Worm (Caenorhabditis elegans): Measurements from ENCODE around the gene str-180.

Gene str-180

DNA sequence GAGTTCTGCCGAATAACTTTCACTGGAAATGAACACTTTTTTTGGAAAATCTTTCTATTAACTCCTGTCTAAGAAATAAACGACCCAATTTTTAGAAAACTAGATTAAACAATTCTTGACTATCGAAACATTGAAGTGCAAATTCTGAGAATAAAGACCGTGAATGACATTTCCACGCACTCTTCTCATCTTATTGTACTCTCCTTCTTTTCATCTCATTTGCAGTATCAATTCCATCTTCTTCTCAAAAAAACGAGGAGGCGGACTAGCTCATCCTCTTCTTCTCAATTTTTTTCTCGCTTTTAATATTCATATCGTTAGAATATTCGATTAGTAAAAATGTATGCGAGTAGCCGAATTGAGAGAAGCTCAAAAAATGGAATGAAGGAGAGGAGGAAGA, 7.0 kb downstream of the str-180 start:
- no peak for TF ChIP-seq blmp-1 (tag; optimal IDR thresholded peaks at IDR 0.05; ENCODE audit: insufficient read depth)
- TF ChIP-seq ceh-82 (tag; optimal IDR thresholded peaks at IDR 0.05), result no peak
- peak in 1 of 2 experiments; percentile 21 for TF ChIP-seq lsy-2 (tag; optimal IDR thresholded peaks at IDR 0.05)
- no peak for TF ChIP-seq snpc-4 (tag; optimal IDR thresholded peaks at IDR 0.05)
- TF ChIP-seq mdl-1 (tag; optimal IDR thresholded peaks at IDR 0.05), result no peak
- peak; percentile 19 for TF ChIP-seq sma-9 (GFP tag; optimal IDR thresholded peaks at IDR 0.05)
- TF ChIP-seq sma-9 (tag; optimal IDR thresholded peaks at IDR 0.05), result no peak
- TF ChIP-seq nhr-237 (tag; optimal IDR thresholded peaks at IDR 0.05), result no peak
- peak; percentile 39 for TF ChIP-seq unc-55 (GFP tag; optimal IDR thresholded peaks at IDR 0.05)
- TF ChIP-seq ceh-16 (tag; optimal IDR thresholded peaks at IDR 0.05), result no peak
- TF ChIP-seq F13H6.1 (tag; optimal IDR thresholded peaks at IDR 0.05), result peak; percentile 15
- TF ChIP-seq C34F6.9 (tag; optimal IDR thresholded peaks at IDR 0.05), result peak; percentile 49
- no peak for TF ChIP-seq unc-62 (GFP tag; optimal IDR thresholded peaks at IDR 0.05)
- peak; percentile 3 for TF ChIP-seq crh-2 (tag; optimal IDR thresholded peaks at IDR 0.05)

DNA sequence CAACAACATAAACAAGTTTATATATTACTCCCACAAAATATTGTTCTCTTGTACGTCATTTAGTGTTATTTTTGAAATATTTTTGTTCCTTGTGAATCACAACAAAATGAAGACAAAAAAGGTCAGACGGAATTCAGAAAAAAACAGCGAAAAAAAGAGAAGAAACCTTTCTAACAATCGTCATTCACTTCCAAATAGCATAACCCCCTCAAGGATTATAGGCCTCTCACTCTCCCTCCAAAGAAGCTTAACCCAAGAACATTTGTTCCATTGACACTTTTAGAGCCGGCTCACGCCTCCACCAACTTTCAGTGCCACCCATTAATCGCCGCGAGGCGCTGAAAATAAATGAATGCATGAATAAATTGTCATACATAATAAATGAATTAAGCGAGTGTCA, 9.1 kb downstream of the str-180 start:
- TF ChIP-seq fos-1 (tag; optimal IDR thresholded peaks at IDR 0.05) (no peak), unc-55 (GFP tag; optimal IDR thresholded peaks at IDR 0.05) (peak; percentile 51)

DNA sequence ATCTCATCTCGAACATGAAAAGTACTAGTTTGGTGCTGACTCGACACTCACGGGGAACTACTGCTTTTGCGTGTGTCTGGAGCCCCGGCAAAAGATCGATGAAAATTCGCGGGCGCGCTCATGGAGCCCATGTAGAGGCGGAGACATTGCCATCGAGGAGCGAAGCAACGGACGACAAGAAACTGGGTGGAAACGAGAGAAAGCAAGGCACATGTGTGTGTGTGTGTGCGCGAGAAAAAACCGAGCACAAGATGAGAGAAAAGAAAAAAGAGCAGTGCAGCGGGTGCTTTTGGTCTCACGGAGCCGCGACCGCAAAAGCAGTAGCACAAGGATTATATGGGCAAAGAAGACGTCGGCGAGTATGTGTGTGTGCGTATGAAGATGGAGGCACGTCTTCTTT, 9.9 kb downstream of the str-180 start:
- no peak for TF ChIP-seq ZK546.5 (tag; optimal IDR thresholded peaks at IDR 0.05)
- TF ChIP-seq gmeb-1 (tag; optimal IDR thresholded peaks at IDR 0.05), result no peak
- TF ChIP-seq nhr-10 (tag; optimal IDR thresholded peaks at IDR 0.05), result no peak
- no peak for TF ChIP-seq peb-1 (tag; optimal IDR thresholded peaks at IDR 0.05)
- no peak for TF ChIP-seq elt-1 (tag; optimal IDR thresholded peaks at IDR 0.05)
- peak; percentile 52 for TF ChIP-seq C34F6.9 (tag; optimal IDR thresholded peaks at IDR 0.05)
- no peak for TF ChIP-seq nhr-11 (tag; optimal IDR thresholded peaks at IDR 0.05)
- TF ChIP-seq aly-2 (tag; optimal IDR thresholded peaks at IDR 0.05), result no peak
- TF ChIP-seq nhr-237 (tag; optimal IDR thresholded peaks at IDR 0.05), result no peak
- TF ChIP-seq unc-62 (GFP tag; optimal IDR thresholded peaks at IDR 0.05), result no peak
- no peak for TF ChIP-seq ama-1 (optimal IDR thresholded peaks at IDR 0.05)
- TF ChIP-seq F13H6.1 (tag; optimal IDR thresholded peaks at IDR 0.05), result peak; percentile 46
- no peak for TF ChIP-seq mab-5 (tag; optimal IDR thresholded peaks at IDR 0.05)
- no peak for TF ChIP-seq ztf-4 (tag; optimal IDR thresholded peaks at IDR 0.05)
- TF ChIP-seq fos-1 (tag; optimal IDR thresholded peaks at IDR 0.05), result peak; percentile 38
- TF ChIP-seq unc-39 (tag; optimal IDR thresholded peaks at IDR 0.05), result no peak
- TF ChIP-seq ztf-11 (tag; optimal IDR thresholded peaks at IDR 0.05), result no peak
- peak; percentile 9 for TF ChIP-seq lin-13 (GFP tag; optimal IDR thresholded peaks at IDR 0.05)
- no peak for TF ChIP-seq skn-1 (tag; optimal IDR thresholded peaks at IDR 0.05)
- TF ChIP-seq R02D3.7 (tag; optimal IDR thresholded peaks at IDR 0.05), result no peak
- peak in 1 of 2 experiments; percentile 57 for TF ChIP-seq mdl-1 (tag; optimal IDR thresholded peaks at IDR 0.05)
- peak; percentile 14 for TF ChIP-seq sma-9 (GFP tag; optimal IDR thresholded peaks at IDR 0.05)
- TF ChIP-seq sma-9 (tag; optimal IDR thresholded peaks at IDR 0.05), result no peak
- TF ChIP-seq nhr-77 (tag; optimal IDR thresholded peaks at IDR 0.05), result no peak
- TF ChIP-seq lsy-2 (tag; optimal IDR thresholded peaks at IDR 0.05), result peak in 1 of 2 experiments; percentile 43
- no peak for TF ChIP-seq ztf-1 (GFP tag; conservative IDR thresholded peaks at IDR 0.05)
- TF ChIP-seq lin-39 (tag; optimal IDR thresholded peaks at IDR 0.05), result no peak
- TF ChIP-seq mbf-1 (tag; optimal IDR thresholded peaks at IDR 0.05), result no peak
- TF ChIP-seq unc-55 (GFP tag; optimal IDR thresholded peaks at IDR 0.05), result peak; percentile 68
- no peak for TF ChIP-seq nhr-23 (tag; optimal IDR thresholded peaks at IDR 0.05)
- no peak for TF ChIP-seq sma-3 (GFP tag; optimal IDR thresholded peaks at IDR 0.05)
- TF ChIP-seq Y55F3AM.14 (GFP tag; optimal IDR thresholded peaks at IDR 0.05), result peak; percentile 42
- no peak for TF ChIP-seq sem-4 (tag; optimal IDR thresholded peaks at IDR 0.05)
- no peak for TF ChIP-seq blmp-1 (tag; optimal IDR thresholded peaks at IDR 0.05; ENCODE audit: insufficient read depth)
- no peak for TF ChIP-seq egl-27 (tag; optimal IDR thresholded peaks at IDR 0.05)
- TF ChIP-seq dmd-4 (tag; optimal IDR thresholded peaks at IDR 0.05), result no peak
- peak; percentile 88 for TF ChIP-seq ceh-82 (tag; optimal IDR thresholded peaks at IDR 0.05)
- no peak for TF ChIP-seq nhr-25 (tag; optimal IDR thresholded peaks at IDR 0.05)
- peak; percentile 1 for TF ChIP-seq crh-2 (tag; optimal IDR thresholded peaks at IDR 0.05)
- peak; percentile 60 for TF ChIP-seq snpc-4 (tag; optimal IDR thresholded peaks at IDR 0.05)
- peak; percentile 54 for TF ChIP-seq lin-11 (tag; optimal IDR thresholded peaks at IDR 0.05)
- TF ChIP-seq nhr-129 (tag; optimal IDR thresholded peaks at IDR 0.05), result peak; percentile 67
- TF ChIP-seq nhr-6 (tag; optimal IDR thresholded peaks at IDR 0.05), result no peak
- no peak for TF ChIP-seq ceh-16 (tag; optimal IDR thresholded peaks at IDR 0.05)
- no peak for TF ChIP-seq elt-3 (tag; optimal IDR thresholded peaks at IDR 0.05)
- no peak for TF ChIP-seq nhr-12 (tag; optimal IDR thresholded peaks at IDR 0.05)
- TF ChIP-seq nhr-21 (tag; optimal IDR thresholded peaks at IDR 0.05), result no peak
- no peak for TF ChIP-seq alr-1 (tag; optimal IDR thresholded peaks at IDR 0.05)
- TF ChIP-seq zag-1 (tag; optimal IDR thresholded peaks at IDR 0.05), result peak; percentile 66
